Fruit fly (Drosophila melanogaster): Measurements from ENCODE around the gene CG8952.

CG8952 gene

dm6 chrX:15803764-15804563 lies 37.7 kb upstream of the CG8952 start, which contains the start of the genes PGRP-LE and sd (continued):
- TF ChIP-seq CG8632 (GFP tag; optimal IDR thresholded peaks at IDR 0.05), result no peak
- TF ChIP-seq lz (GFP tag; optimal IDR thresholded peaks at IDR 0.05), result no peak
- no peak for TF ChIP-seq dac (GFP tag; optimal IDR thresholded peaks at IDR 0.05)
- TF ChIP-seq OdsH (GFP tag; optimal IDR thresholded peaks at IDR 0.05), result peak; percentile 11
- TF ChIP-seq cyc (GFP tag; optimal IDR thresholded peaks at IDR 0.05), result no peak
- no peak for TF ChIP-seq esn (GFP tag; optimal IDR thresholded peaks at IDR 0.05)
- peak; percentile 71 for TF ChIP-seq Eip78C (GFP tag)
- TF ChIP-seq CG34406 (GFP tag; optimal IDR thresholded peaks at IDR 0.05), result no peak
- TF ChIP-seq Hr4 (GFP tag; optimal IDR thresholded peaks at IDR 0.05), result no peak
- no peak for TF ChIP-seq fkh (GFP tag; optimal IDR thresholded peaks at IDR 0.05)
- no peak for TF ChIP-seq CG6792 (GFP tag; optimal IDR thresholded peaks at IDR 0.05)
- TF ChIP-seq Sox14 (GFP tag; optimal IDR thresholded peaks at IDR 0.05), result no peak
- TF ChIP-seq Lpt (GFP tag; optimal IDR thresholded peaks at IDR 0.05), result no peak
- TF ChIP-seq Ets96B (tag; optimal IDR thresholded peaks at IDR 0.05), result no peak
- TF ChIP-seq CG6854 (GFP tag; optimal IDR thresholded peaks at IDR 0.05), result peak; percentile 56
- no peak for TF ChIP-seq Eip93F (GFP tag; optimal IDR thresholded peaks at IDR 0.05)
- TF ChIP-seq Hr39 (GFP tag; optimal IDR thresholded peaks at IDR 0.05), result no peak
- peak; percentile 34 for TF ChIP-seq CG9139 (GFP tag; optimal IDR thresholded peaks at IDR 0.05)
- TF ChIP-seq dsx (GFP tag; optimal IDR thresholded peaks at IDR 0.05; ENCODE audit: poor library complexity, severe bottlenecking), result no peak

dm6 chrX:15802880-15803650 lies 36.8 kb upstream of the CG8952 start:
- TF ChIP-seq Hr4 (GFP tag; optimal IDR thresholded peaks at IDR 0.05), result no peak
- TF ChIP-seq CG3032 (tag; optimal IDR thresholded peaks at IDR 0.05), result peak; percentile 28
- TF ChIP-seq CG11294 (GFP tag; IDR thresholded peaks at IDR 0.05), result no peak
- no peak for TF ChIP-seq CG6792 (GFP tag; optimal IDR thresholded peaks at IDR 0.05)
- TF ChIP-seq CG6854 (GFP tag; optimal IDR thresholded peaks at IDR 0.05), result no peak
- TF ChIP-seq dac (GFP tag; optimal IDR thresholded peaks at IDR 0.05), result no peak
- no peak for TF ChIP-seq CG8319 (GFP tag; optimal IDR thresholded peaks at IDR 0.05)
- peak; percentile 68 for TF ChIP-seq svp (GFP tag)
- TF ChIP-seq Ets96B (tag; optimal IDR thresholded peaks at IDR 0.05), result peak; percentile 20
- TF ChIP-seq CG31627 (GFP tag; optimal IDR thresholded peaks at IDR 0.05), result peak; percentile 13
- TF ChIP-seq Gug (GFP tag; IDR thresholded peaks at IDR 0.05), result no peak
- TF ChIP-seq CG34406 (GFP tag; optimal IDR thresholded peaks at IDR 0.05), result peak; percentile 33
- peak; percentile 23 for TF ChIP-seq dsx (GFP tag; optimal IDR thresholded peaks at IDR 0.05; ENCODE audit: poor library complexity, severe bottlenecking)
- peak; percentile 17; the same call in 1 of the 3 replicates for TF ChIP-seq CG6163 (GFP tag; IDR thresholded peaks at IDR 0.05)
- peak; percentile 26 for TF ChIP-seq CG6276 (GFP tag; optimal IDR thresholded peaks at IDR 0.05)
- peak; percentile 12 for TF ChIP-seq Eip78C (GFP tag)
- no peak for TF ChIP-seq fkh (GFP tag; optimal IDR thresholded peaks at IDR 0.05)
- peak; percentile 47 for TF ChIP-seq esn (GFP tag; optimal IDR thresholded peaks at IDR 0.05)
- no peak for TF ChIP-seq cyc (GFP tag; optimal IDR thresholded peaks at IDR 0.05)
- no peak for TF ChIP-seq Eip93F (GFP tag; optimal IDR thresholded peaks at IDR 0.05)
- peak; percentile 46 for TF ChIP-seq CG10631 (GFP tag; optimal IDR thresholded peaks at IDR 0.05)
- no peak for TF ChIP-seq Lpt (GFP tag; optimal IDR thresholded peaks at IDR 0.05)
- no peak for TF ChIP-seq Ets21C (GFP tag; optimal IDR thresholded peaks at IDR 0.05)
- TF ChIP-seq CG4318 (GFP tag; optimal IDR thresholded peaks at IDR 0.05), result no peak
- TF ChIP-seq Blimp-1 (GFP tag; optimal IDR thresholded peaks at IDR 0.05), result no peak
- no peak for TF ChIP-seq CG11902 (GFP tag; optimal IDR thresholded peaks at IDR 0.05)
- no peak for TF ChIP-seq CG15336 (GFP tag; IDR thresholded peaks at IDR 0.05)
- no peak for TF ChIP-seq ss (GFP tag; optimal IDR thresholded peaks at IDR 0.05)
- no peak for TF ChIP-seq salr (GFP tag; optimal IDR thresholded peaks at IDR 0.05)
- peak; percentile 21 for TF ChIP-seq Sox14 (GFP tag; optimal IDR thresholded peaks at IDR 0.05)
- TF ChIP-seq acj6 (GFP tag; optimal IDR thresholded peaks at IDR 0.05), result peak; percentile 14
- TF ChIP-seq topi (GFP tag; optimal IDR thresholded peaks at IDR 0.05), result no peak
- TF ChIP-seq Smox (GFP tag; optimal IDR thresholded peaks at IDR 0.05), result no peak
- no peak for TF ChIP-seq Hr38 (GFP tag; optimal IDR thresholded peaks at IDR 0.05)
- peak; percentile 53 for TF ChIP-seq CG32006 (GFP tag; optimal IDR thresholded peaks at IDR 0.05)
- TF ChIP-seq achi (GFP tag; optimal IDR thresholded peaks at IDR 0.05), result peak; percentile 38
- no peak for TF ChIP-seq net (GFP tag; optimal IDR thresholded peaks at IDR 0.05)
- TF ChIP-seq spab (GFP tag; optimal IDR thresholded peaks at IDR 0.05), result no peak
- TF ChIP-seq CG7368 (GFP tag; optimal IDR thresholded peaks at IDR 0.05), result no peak
- TF ChIP-seq Eip75B (GFP tag; optimal IDR thresholded peaks at IDR 0.05), result no peak

All from whole organism, prepupa.